Fruit fly (Drosophila melanogaster) whole organism, embryonic: ENCODE measurements around the gene CG3078.

Experiments
- CG10543 ChIP-seq: fragments of 200-800 bp; sonication (Bioruptor generic); optimal IDR thresholded peaks from 3 replicates; lab custom pipeline; 2017; ENCODE audit warnings: missing biosample characterization, mild to moderate bottlenecking, missing genetic modification characterization, moderate library complexity
- CG10565 ChIP-seq: fragments of 200-800 bp; sonication (Bioruptor generic); optimal IDR thresholded peaks from 3 replicates; lab custom pipeline; 2016; ENCODE audit warnings: missing biosample characterization, mild to moderate bottlenecking, missing genetic modification characterization
- CG1529 ChIP-seq: fragments of 200-800 bp; sonication (Bioruptor generic); optimal IDR thresholded peaks from 3 replicates; lab custom pipeline; 2018; ENCODE audit warnings: missing biosample characterization, missing genetic modification characterization
- CG15601 ChIP-seq: fragments of 200-800 bp; sonication (Bioruptor generic); optimal IDR thresholded peaks from 3 replicates; lab custom pipeline; 2019; ENCODE audit warnings: missing biosample characterization, mild to moderate bottlenecking, missing genetic modification characterization, moderate library complexity
- CG2875 ChIP-seq: fragments of 200-800 bp; sonication (Bioruptor generic); optimal IDR thresholded peaks from 2 replicates; lab custom pipeline; 2017; ENCODE audit warnings: missing biosample characterization, mild to moderate bottlenecking, missing genetic modification characterization, missing genetic modification reagents
- CG31388 ChIP-seq: fragments of 200-800 bp; sonication (Bioruptor generic); optimal IDR thresholded peaks from 2 replicates; lab custom pipeline; 2016; ENCODE audit warnings: missing biosample characterization, missing genetic modification characterization
- CG33213 ChIP-seq: fragments of 200-800 bp; sonication (Bioruptor generic); optimal IDR thresholded peaks from 3 replicates; lab custom pipeline; 2016; ENCODE audit warnings: missing biosample characterization, missing genetic modification characterization
- CG4404 ChIP-seq: fragments of 200-800 bp; sonication (Bioruptor generic); IDR thresholded peaks from 2 replicates; pipeline ENCODE4 v1.3.6; 2022; ENCODE audit warnings: missing biosample characterization, missing genetic modification characterization
- CG4854 ChIP-seq: fragments of 200-800 bp; sonication (Bioruptor generic); optimal IDR thresholded peaks from 2 replicates; lab custom pipeline; 2016; ENCODE audit warnings: missing biosample characterization, missing genetic modification characterization, inconsistent platforms
- CG5953 ChIP-seq: fragments of 200-800 bp; sonication (Bioruptor generic); IDR thresholded peaks from 2 replicates; pipeline ENCODE4 v1.3.6; 2022; ENCODE audit warnings: missing biosample characterization, missing genetic modification characterization
- CG6654 ChIP-seq: fragments of 200-800 bp; sonication (Bioruptor generic); optimal IDR thresholded peaks from 2 replicates; lab custom pipeline; 2017; ENCODE audit warnings: missing biosample characterization, mild to moderate bottlenecking, missing genetic modification characterization
- CG6854 ChIP-seq: fragments of 200-800 bp; sonication (Bioruptor generic); optimal IDR thresholded peaks from 3 replicates; lab custom pipeline; 2017; ENCODE audit warnings: missing biosample characterization, mild to moderate bottlenecking, missing genetic modification characterization
- CG7357 ChIP-seq: fragments of 200-800 bp; sonication (Bioruptor generic); IDR thresholded peaks from 3 replicates; pipeline ENCODE4 v1.3.6; 2022; ENCODE audit warnings: missing biosample characterization, missing genetic modification characterization
- CG7745 ChIP-seq: fragments of 200-800 bp; sonication (Bioruptor generic); optimal IDR thresholded peaks from 2 replicates; lab custom pipeline; 2018; ENCODE audit warnings: missing biosample characterization, mild to moderate bottlenecking, missing genetic modification characterization, moderate library complexity
- CG8290 ChIP-seq, 3 experiments: fragments of 200-800 bp; sonication (Bioruptor generic); optimal IDR thresholded peaks; 2 replicates each; lab custom pipeline; 2016 to 2019; ENCODE audit warnings: missing biosample characterization in 3 of 3, missing genetic modification characterization in 3 of 3, mild to moderate bottlenecking in 2 of 3, moderate library complexity in 1 of 3
- CG9215 ChIP-seq: fragments of 200-800 bp; sonication (Bioruptor generic); IDR thresholded peaks from 2 replicates; pipeline ENCODE4 v1.3.6; 2022; ENCODE audit warnings: missing biosample characterization, missing genetic modification characterization
- Dip2 ChIP-seq: fragments of 200-800 bp; sonication (Bioruptor generic); IDR thresholded peaks from 2 replicates; pipeline ENCODE4 v1.3.6; 2022; ENCODE audit warnings: missing biosample characterization, missing genetic modification characterization
- Doc3 ChIP-seq: fragments of 200-800 bp; sonication (Bioruptor generic); IDR thresholded peaks from 3 replicates; pipeline ENCODE4 v1.3.6; 2022; ENCODE audit warnings: missing biosample characterization, missing genetic modification characterization; ENCODE audit not compliant: partially characterized antibody
- Ets97D ChIP-seq: fragments of 200-800 bp; sonication (Bioruptor generic); optimal IDR thresholded peaks from 3 replicates; lab custom pipeline; 2016; ENCODE audit warnings: missing biosample characterization, missing genetic modification characterization
- Lhr ChIP-seq: fragments of 200-800 bp; sonication (Bioruptor generic); optimal IDR thresholded peaks from 3 replicates; lab custom pipeline; 2017; ENCODE audit warnings: mild to moderate bottlenecking, missing biosample characterization, missing genetic modification reagents, missing genetic modification characterization
- Lpt ChIP-seq: fragments of >200 bp; optimal IDR thresholded peaks from 2 replicates; lab custom pipeline; 2018; ENCODE audit warnings: missing biosample characterization, missing genetic modification characterization
- NFAT ChIP-seq: fragments of 200-800 bp; sonication (Bioruptor generic); IDR thresholded peaks from 2 replicates; pipeline ENCODE4 v1.3.6; 2022; ENCODE audit warnings: missing biosample characterization, missing genetic modification characterization
- PHDP ChIP-seq: fragments of 200-800 bp; sonication (Bioruptor generic); optimal IDR thresholded peaks from 3 replicates; lab custom pipeline; 2018; ENCODE audit warnings: missing biosample characterization, mild to moderate bottlenecking, missing genetic modification characterization, moderate library complexity
- Scr ChIP-seq: fragments of 200-800 bp; sonication (Bioruptor generic); IDR thresholded peaks from 2 replicates; pipeline ENCODE4 v1.3.6; 2022; ENCODE audit warnings: missing biosample characterization, missing genetic modification characterization; ENCODE audit not compliant: partially characterized antibody
- ase ChIP-seq: fragments of 200-800 bp; sonication (Bioruptor generic); IDR thresholded peaks from 3 replicates; pipeline ENCODE4 v1.3.6; 2022; ENCODE audit warnings: missing biosample characterization, missing genetic modification characterization
- bbx ChIP-seq: fragments of 200-800 bp; sonication (Bioruptor generic); IDR thresholded peaks from 2 replicates; pipeline ENCODE4 v1.3.6; 2022; ENCODE audit warnings: missing biosample characterization, missing genetic modification characterization; ENCODE audit not compliant: partially characterized antibody
- br ChIP-seq: fragments of >200 bp; optimal IDR thresholded peaks from 2 replicates; lab custom pipeline; 2017
- bsh ChIP-seq, 2 experiments: fragments of 200-800 bp; sonication (Bioruptor generic); optimal IDR thresholded peaks; 2 replicates each; lab custom pipeline; 2017 to 2018; ENCODE audit warnings: mild to moderate bottlenecking in 2 of 2, missing biosample characterization in 2 of 2, missing genetic modification characterization in 2 of 2, moderate library complexity in 1 of 2
- cas ChIP-seq: fragments of 200-800 bp; sonication (Bioruptor generic); IDR thresholded peaks from 2 replicates; pipeline ENCODE4 v1.3.6; 2022; ENCODE audit warnings: missing biosample characterization, missing genetic modification characterization
- eyg ChIP-seq: fragments of 200-800 bp; sonication (Bioruptor generic); optimal IDR thresholded peaks from 3 replicates; lab custom pipeline; 2016; ENCODE audit warnings: missing biosample characterization, missing genetic modification characterization
- gem ChIP-seq: fragments of 200-800 bp; sonication (Bioruptor generic); optimal IDR thresholded peaks from 2 replicates; lab custom pipeline; 2019; ENCODE audit warnings: missing biosample characterization, mild to moderate bottlenecking, missing genetic modification characterization, moderate library complexity
- gfzf ChIP-seq: fragments of 200-800 bp; sonication (Bioruptor generic); optimal IDR thresholded peaks from 2 replicates; lab custom pipeline; 2016; ENCODE audit warnings: missing biosample characterization, mild to moderate bottlenecking, missing genetic modification characterization, moderate library complexity
- grn ChIP-seq: fragments of 200-800 bp; sonication (Bioruptor generic); optimal IDR thresholded peaks from 3 replicates; lab custom pipeline; 2017; ENCODE audit warnings: missing biosample characterization, missing genetic modification characterization
- jigr1 ChIP-seq: fragments of 200-800 bp; sonication (Bioruptor generic); IDR thresholded peaks from 3 replicates; pipeline ENCODE4 v1.3.6; 2022; ENCODE audit warnings: missing biosample characterization, missing genetic modification characterization
- kay ChIP-seq: fragments of 200-800 bp; sonication (Bioruptor generic); optimal IDR thresholded peaks from 2 replicates; lab custom pipeline; 2016; ENCODE audit warnings: missing biosample characterization, missing genetic modification characterization
- lilli ChIP-seq: fragments of 200-800 bp; sonication (Bioruptor generic); optimal IDR thresholded peaks from 3 replicates; lab custom pipeline; 2016; ENCODE audit warnings: missing biosample characterization, missing genetic modification characterization
- maf-S ChIP-seq: fragments of 200-800 bp; sonication (Bioruptor generic); optimal IDR thresholded peaks from 2 replicates; lab custom pipeline; 2016; ENCODE audit warnings: missing biosample characterization, missing genetic modification characterization
- mam ChIP-seq: fragments of 200-800 bp; sonication (Bioruptor generic); optimal IDR thresholded peaks from 3 replicates; lab custom pipeline; 2016; ENCODE audit warnings: missing biosample characterization, missing genetic modification characterization
- nerfin-2 ChIP-seq: fragments of 200-800 bp; sonication (Bioruptor generic); IDR thresholded peaks from 2 replicates; pipeline ENCODE4 v1.3.6; 2022; ENCODE audit warnings: missing biosample characterization, missing genetic modification characterization; ENCODE audit not compliant: partially characterized antibody
- nom ChIP-seq: fragments of 200-800 bp; sonication (Bioruptor generic); optimal IDR thresholded peaks from 2 replicates; lab custom pipeline; 2017; ENCODE audit warnings: missing biosample characterization, missing genetic modification characterization, mild to moderate bottlenecking, moderate library complexity, missing genetic modification reagents
- pan ChIP-seq, 4 experiments: fragments of >200 bp in 3 of 4; fragments of 200-800 bp in 1 of 4; sonication (Bioruptor generic) in 1 of 4; optimal IDR thresholded peaks in 3 of 4; IDR thresholded peaks in 1 of 4; 2 replicates each; pipeline versions ENCODE4 v1.3.6 to Lab custom; 2017 to 2022; ENCODE audit warnings: missing biosample characterization in 2 of 4, missing genetic modification characterization in 2 of 4, mixed read lengths in 1 of 4
- pb ChIP-seq: fragments of 200-800 bp; sonication (Bioruptor generic); optimal IDR thresholded peaks from 3 replicates; lab custom pipeline; 2016; ENCODE audit warnings: missing biosample characterization, missing genetic modification characterization
- pho ChIP-seq: fragments of 200-800 bp; sonication (Bioruptor generic); optimal IDR thresholded peaks from 2 replicates; lab custom pipeline; 2016; ENCODE audit warnings: missing biosample characterization, missing genetic modification characterization
- pros ChIP-seq: fragments of 200-800 bp; sonication (Bioruptor generic); optimal IDR thresholded peaks from 3 replicates; lab custom pipeline; 2019; ENCODE audit warnings: missing biosample characterization, mild to moderate bottlenecking, missing genetic modification characterization, moderate library complexity
- run ChIP-seq: fragments of 200-800 bp; sonication (Bioruptor generic); optimal IDR thresholded peaks from 3 replicates; lab custom pipeline; 2018; ENCODE audit warnings: missing biosample characterization, mild to moderate bottlenecking, missing genetic modification characterization
- sisA ChIP-seq: fragments of 200-800 bp; sonication (Bioruptor generic); IDR thresholded peaks from 2 replicates; pipeline ENCODE4 v1.3.6; 2022; ENCODE audit warnings: missing biosample characterization, missing genetic modification characterization
- sqz ChIP-seq: fragments of 200-800 bp; sonication (Bioruptor generic); optimal IDR thresholded peaks from 3 replicates; lab custom pipeline; 2018; ENCODE audit warnings: missing biosample characterization, mild to moderate bottlenecking, missing genetic modification characterization
- wdn ChIP-seq: fragments of 200-800 bp; sonication (Bioruptor generic); IDR thresholded peaks from 2 replicates; pipeline ENCODE4 v1.3.6; 2022; ENCODE audit warnings: missing biosample characterization, missing genetic modification characterization
- zen2 ChIP-seq: fragments of 200-800 bp; sonication (Bioruptor generic); IDR thresholded peaks from 3 replicates; pipeline ENCODE4 v1.3.6; 2022; ENCODE audit warnings: missing biosample characterization, missing genetic modification characterization; ENCODE audit not compliant: partially characterized antibody
- zf30C ChIP-seq: fragments of 200-800 bp; sonication (Bioruptor generic); optimal IDR thresholded peaks from 3 replicates; lab custom pipeline; 2018; ENCODE audit warnings: missing biosample characterization, mild to moderate bottlenecking, missing genetic modification characterization

Gene CG3078

DNA sequence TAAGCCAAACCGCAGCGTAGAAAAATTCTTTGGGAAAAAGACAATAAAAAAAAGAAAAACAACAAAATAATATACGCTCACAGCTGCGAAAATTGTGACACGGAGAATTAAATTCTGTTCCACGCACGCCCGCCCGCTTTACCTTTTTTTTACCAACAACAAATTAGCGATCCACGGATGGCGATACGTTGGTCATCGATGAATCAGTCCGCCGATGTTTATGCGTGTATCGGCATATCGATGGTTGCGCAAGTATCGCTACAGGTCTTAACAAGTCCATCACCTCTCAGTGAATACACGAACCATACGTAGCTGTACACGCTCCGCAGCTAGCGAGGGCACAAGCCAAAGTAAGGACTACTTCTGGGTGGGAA lies 10.9 kb upstream of the CG3078 start, which contains the start of gene CG2924 (continued):
- TF ChIP-seq Ets97D (GFP tag; lab: Kevin White, UChicago): peak; percentile 92
- peak; percentile 62 for TF ChIP-seq sisA (GFP tag; lab: Robert Waterston, UW)
- TF ChIP-seq CG5953 (GFP tag; lab: Robert Waterston, UW): no peak
- peak; percentile 79 for TF ChIP-seq pho (GFP tag; lab: Kevin White, UChicago)
- TF ChIP-seq CG4404 (GFP tag; lab: Robert Waterston, UW): no peak
- peak; percentile 85 for TF ChIP-seq CG8290 (GFP tag; optimal IDR thresholded peaks at IDR 0.05; lab: Kevin White, UChicago)
- TF ChIP-seq CG8290 (tag; optimal IDR thresholded peaks at IDR 0.05; lab: Kevin White, UChicago): peak in 1 of 2 experiments; percentile 95
- peak; percentile 13 for TF ChIP-seq CG4854 (GFP tag; lab: Kevin White, UChicago)
- TF ChIP-seq CG1529: no peak
- TF ChIP-seq pb (GFP tag; lab: Kevin White, UChicago): peak; percentile 59
- no peak for TF ChIP-seq CG10565
- no peak for TF ChIP-seq Lpt
- peak; percentile 9 for TF ChIP-seq run
- TF ChIP-seq nerfin-2: peak; percentile 98
- TF ChIP-seq mam (GFP tag; lab: Kevin White, UChicago): peak; percentile 86
- TF ChIP-seq zen2 (GFP tag; lab: Robert Waterston, UW): peak; percentile 99
- no peak for TF ChIP-seq CG2875
- TF ChIP-seq br (lab: Kevin White, UChicago): no peak
- TF ChIP-seq CG7357 (GFP tag; lab: Robert Waterston, UW): no peak
- no peak for TF ChIP-seq Dip2 (GFP tag; lab: Robert Waterston, UW)
- no peak for TF ChIP-seq pros
- no peak for TF ChIP-seq CG6854
- TF ChIP-seq nom (GFP tag; lab: Kevin White, UChicago): no peak
- no peak for TF ChIP-seq CG7745
- peak; percentile 83 for TF ChIP-seq NFAT (GFP tag; lab: Robert Waterston, UW)
- peak; percentile 72 for TF ChIP-seq zf30C
- peak; percentile 79 for TF ChIP-seq lilli
- TF ChIP-seq bsh (GFP tag; optimal IDR thresholded peaks at IDR 0.05; lab: Kevin White, UChicago): no peak
- TF ChIP-seq grn: peak; percentile 22
- no peak for TF ChIP-seq jigr1 (GFP tag; lab: Robert Waterston, UW)
- peak; percentile 59 for TF ChIP-seq eyg (GFP tag; lab: Kevin White, UChicago)
- peak; percentile 67 for TF ChIP-seq gfzf (GFP tag; lab: Kevin White, UChicago)
- TF ChIP-seq CG33213 (GFP tag; lab: Kevin White, UChicago): peak; percentile 83
- peak; percentile 99 for TF ChIP-seq Scr
- TF ChIP-seq wdn (GFP tag; lab: Robert Waterston, UW): peak; percentile 62; the same call in 1 of the 2 replicates
- peak; percentile 98 for TF ChIP-seq Doc3
- no peak for TF ChIP-seq ase (GFP tag; lab: Robert Waterston, UW)
- peak; percentile 42 for TF ChIP-seq sqz
- TF ChIP-seq pan (optimal IDR thresholded peaks at IDR 0.05; lab: Kevin White, UChicago): no peak
- TF ChIP-seq pan (GFP tag; optimal IDR thresholded peaks at IDR 0.05 in 1 of 2, IDR thresholded peaks at IDR 0.05 in 1 of 2): no peak
- TF ChIP-seq Lhr (GFP tag; lab: Kevin White, UChicago): peak; percentile 82
- no peak for TF ChIP-seq CG6654 (GFP tag; lab: Kevin White, UChicago)
- TF ChIP-seq CG15601 (tag; lab: Kevin White, UChicago): peak; percentile 51
- peak; percentile 35 for TF ChIP-seq PHDP (tag; lab: Kevin White, UChicago)
- TF ChIP-seq cas (GFP tag; lab: Robert Waterston, UW): peak; percentile 56; the same call in 1 of the 2 replicates
- TF ChIP-seq kay (GFP tag; lab: Kevin White, UChicago): peak; percentile 68
- no peak for TF ChIP-seq CG31388 (GFP tag; lab: Kevin White, UChicago)
- peak; percentile 100 for TF ChIP-seq bbx (GFP tag; lab: Robert Waterston, UW)
- TF ChIP-seq CG9215: no peak; the same call in 1 of the 2 replicates
- TF ChIP-seq CG10543: peak; percentile 18
- peak; percentile 30 for TF ChIP-seq maf-S (GFP tag; lab: Kevin White, UChicago)
- peak; percentile 3 for TF ChIP-seq gem (tag; lab: Kevin White, UChicago)
